Worm (Caenorhabditis elegans) whole organism, L4 larva: ENCODE results near the gene K07C5.3.
A peak's percentile ranks its signal among the peaks of the same experiment; 100 is the strongest.

Experiments used
- F37D6.2 ChIP-seq: sonication (generic microtip); optimal IDR thresholded peaks from 2 replicates; lab custom pipeline; 2016; ENCODE audit warnings: mild to moderate bottlenecking, missing genetic modification characterization, missing compliant biosample characterization
- F49E8.2 ChIP-seq: sonication (generic microtip); optimal IDR thresholded peaks from 2 replicates; lab custom pipeline; 2016; ENCODE audit warnings: missing compliant biosample characterization, mild to moderate bottlenecking, missing genetic modification characterization, borderline replicate concordance
- T26A8.4 ChIP-seq: fragments of 200-800 bp; sonication (Bioruptor generic); IDR thresholded peaks from 2 replicates; pipeline ENCODE4 v1.3.6; 2022; ENCODE audit warnings: missing genetic modification characterization, missing compliant biosample characterization
- Y5F2A.4 ChIP-seq: fragments of 200-800 bp; sonication (Bioruptor generic); optimal IDR thresholded peaks from 2 replicates; lab custom pipeline; 2018; ENCODE audit warnings: mild to moderate bottlenecking, missing genetic modification characterization, missing compliant biosample characterization
- Y75B8A.6 ChIP-seq: fragments of 200-800 bp; sonication (Bioruptor generic); IDR thresholded peaks from 2 replicates; pipeline ENCODE4 v1.3.6; 2022; ENCODE audit warnings: missing genetic modification reagents, missing genetic modification characterization, missing compliant biosample characterization
- ZK337.2 ChIP-seq: fragments of 200-800 bp; sonication (Bioruptor generic); IDR thresholded peaks from 2 replicates; pipeline ENCODE4 v1.3.6; 2022; ENCODE audit warnings: missing genetic modification reagents, missing genetic modification characterization, missing compliant biosample characterization
- aha-1 ChIP-seq: fragments of 150-350 bp; peaks from one replicate; lab custom pipeline; 2014; ENCODE audit warnings: missing biosample characterization, missing genetic modification characterization
- arid-1 ChIP-seq: fragments of 200-800 bp; sonication (Bioruptor generic); conservative IDR thresholded peaks from 2 replicates; pipeline ENCODE4 v1.3.6; 2022; ENCODE audit warnings: missing genetic modification reagents, missing genetic modification characterization, missing compliant biosample characterization
- ceh-20 ChIP-seq: fragments of 200-800 bp; sonication (Bioruptor generic); IDR thresholded peaks from 2 replicates; pipeline ENCODE4 v1.3.6; 2022; ENCODE audit warnings: missing genetic modification reagents, missing genetic modification characterization, missing compliant biosample characterization
- ceh-32 ChIP-seq: sonication (generic microtip); optimal IDR thresholded peaks from 2 replicates; lab custom pipeline; 2016; ENCODE audit warnings: mild to moderate bottlenecking, missing genetic modification characterization, missing compliant biosample characterization; ENCODE audit not compliant: poor library complexity
- ceh-44 ChIP-seq: fragments of 200-800 bp; sonication (Bioruptor generic); IDR thresholded peaks from 2 replicates; pipeline ENCODE4 v1.3.6; 2022; ENCODE audit warnings: missing genetic modification reagents, missing genetic modification characterization, missing compliant biosample characterization
- ceh-62 ChIP-seq: sonication (generic microtip); optimal IDR thresholded peaks from 2 replicates; lab custom pipeline; 2017; ENCODE audit warnings: missing biosample characterization, missing genetic modification characterization
- cey-2 ChIP-seq: sonication (generic microtip); optimal IDR thresholded peaks from 3 replicates; lab custom pipeline; 2017; ENCODE audit warnings: missing genetic modification characterization, mild to moderate bottlenecking, missing compliant biosample characterization, antibody characterized with exemption, borderline replicate concordance; ENCODE audit not compliant: insufficient read depth
- daf-12 ChIP-seq: fragments of 150-350 bp; optimal IDR thresholded peaks from 2 replicates; lab custom pipeline; 2014; ENCODE audit warnings: missing biosample characterization, missing genetic modification reagents, missing genetic modification characterization
- daf-19 ChIP-seq: fragments of 200-800 bp; sonication (Bioruptor generic); conservative IDR thresholded peaks from 2 replicates; pipeline ENCODE4 v1.3.6; 2022; ENCODE audit warnings: missing genetic modification characterization, missing compliant biosample characterization
- dmd-8 ChIP-seq: fragments of 200-800 bp; sonication (Bioruptor generic); IDR thresholded peaks from 2 replicates; pipeline ENCODE4 v1.3.6; 2022; ENCODE audit warnings: missing genetic modification characterization, missing compliant biosample characterization
- dmd-9 ChIP-seq: fragments of 200-800 bp; sonication (Bioruptor generic); IDR thresholded peaks from 2 replicates; pipeline ENCODE4 v1.3.6; 2022; ENCODE audit warnings: missing genetic modification reagents, missing genetic modification characterization, missing compliant biosample characterization
- fkh-10 ChIP-seq: fragments of 150-350 bp; optimal IDR thresholded peaks from 2 replicates; lab custom pipeline; 2014; ENCODE audit warnings: missing biosample characterization, missing genetic modification reagents, missing genetic modification characterization
- gei-8 ChIP-seq: fragments of 200-800 bp; sonication (Bioruptor generic); optimal IDR thresholded peaks from 2 replicates; lab custom pipeline; 2018; ENCODE audit warnings: mild to moderate bottlenecking, missing genetic modification characterization, missing compliant biosample characterization
- hlh-11 ChIP-seq: fragments of 200-800 bp; sonication (Bioruptor generic); optimal IDR thresholded peaks from 2 replicates; lab custom pipeline; 2018; ENCODE audit warnings: mild to moderate bottlenecking, missing genetic modification characterization, missing compliant biosample characterization
- jun-1 ChIP-seq: fragments of 150-350 bp; optimal IDR thresholded peaks from 2 replicates; lab custom pipeline; 2014; ENCODE audit warnings: missing biosample characterization, missing genetic modification reagents, missing genetic modification characterization
- lim-7 ChIP-seq: fragments of 200-800 bp; sonication (Bioruptor generic); IDR thresholded peaks from 2 replicates; pipeline ENCODE4 v1.3.6; 2022; ENCODE audit warnings: missing genetic modification characterization, missing compliant biosample characterization
- lin-1 ChIP-seq: fragments of 200-800 bp; sonication (Bioruptor generic); IDR thresholded peaks from 2 replicates; pipeline ENCODE4 v1.3.6; 2022; ENCODE audit warnings: missing genetic modification reagents, missing genetic modification characterization, missing compliant biosample characterization
- lin-29 ChIP-seq: fragments of 200-800 bp; sonication (Bioruptor generic); IDR thresholded peaks from 2 replicates; pipeline ENCODE4 v1.3.6; 2022; ENCODE audit warnings: missing genetic modification reagents, missing genetic modification characterization, missing compliant biosample characterization
- lir-3 ChIP-seq: sonication (generic microtip); optimal IDR thresholded peaks from 2 replicates; lab custom pipeline; 2016; ENCODE audit warnings: mild to moderate bottlenecking, missing genetic modification characterization, missing compliant biosample characterization
- madf-5 ChIP-seq, 2 experiments: fragments of 200-800 bp; sonication (Bioruptor generic); IDR thresholded peaks; 2 replicates each; pipeline ENCODE4 v1.3.6; 2022; ENCODE audit warnings: missing compliant biosample characterization in 2 of 2, missing genetic modification characterization in 2 of 2
- mdl-1 ChIP-seq, 2 experiments: fragments of 150-350 bp in 1 of 2; sonication (generic microtip) in 1 of 2; optimal IDR thresholded peaks; 2 replicates each; lab custom pipeline; 2014 to 2017; ENCODE audit warnings: missing biosample characterization in 2 of 2, missing genetic modification characterization in 2 of 2
- mdt-29 ChIP-seq: fragments of 200-800 bp; sonication (Bioruptor generic); IDR thresholded peaks from 2 replicates; pipeline ENCODE4 v1.3.6; 2022; ENCODE audit warnings: missing genetic modification reagents, missing genetic modification characterization, missing compliant biosample characterization
- mes-2 ChIP-seq: sonication (generic microtip); optimal IDR thresholded peaks from 2 replicates; lab custom pipeline; 2016; ENCODE audit warnings: missing genotype, mild to moderate bottlenecking, missing genetic modification characterization, missing compliant biosample characterization; ENCODE audit not compliant: poor library complexity, severe bottlenecking
- nhr-102 ChIP-seq: sonication (generic microtip); optimal IDR thresholded peaks from 2 replicates; lab custom pipeline; 2016; ENCODE audit warnings: mild to moderate bottlenecking, missing genetic modification characterization, moderate library complexity, missing compliant biosample characterization
- nhr-11 ChIP-seq: fragments of 150-350 bp; optimal IDR thresholded peaks from 2 replicates; lab custom pipeline; 2014; ENCODE audit warnings: missing biosample characterization, missing genetic modification characterization
- nhr-111 ChIP-seq: fragments of 200-800 bp; sonication (Bioruptor generic); optimal IDR thresholded peaks from 2 replicates; lab custom pipeline; 2018; ENCODE audit warnings: mild to moderate bottlenecking, missing genetic modification characterization, missing compliant biosample characterization
- nhr-28 ChIP-seq: fragments of 150-350 bp; optimal IDR thresholded peaks from 2 replicates; lab custom pipeline; 2014; ENCODE audit warnings: missing biosample characterization, missing genetic modification characterization
- nhr-48 ChIP-seq: sonication (generic microtip); optimal IDR thresholded peaks from 2 replicates; lab custom pipeline; 2016; ENCODE audit warnings: mild to moderate bottlenecking, missing genetic modification characterization, missing compliant biosample characterization
- nhr-6 ChIP-seq: fragments of 150-350 bp; optimal IDR thresholded peaks from 2 replicates; lab custom pipeline; 2014; ENCODE audit warnings: missing biosample characterization, missing genetic modification characterization
- nhr-76 ChIP-seq: fragments of 150-350 bp; optimal IDR thresholded peaks from 2 replicates; lab custom pipeline; 2014; ENCODE audit warnings: missing biosample characterization, missing genetic modification characterization
- nhr-77 ChIP-seq: fragments of 150-350 bp; optimal IDR thresholded peaks from 2 replicates; lab custom pipeline; 2014; ENCODE audit warnings: missing biosample characterization, missing genetic modification characterization
- pha-4 ChIP-seq, 2 experiments: fragments of 150-350 bp in 1 of 2; fragments of 200-800 bp in 1 of 2; sonication (Bioruptor generic) in 1 of 2; IDR thresholded peaks in 1 of 2; optimal IDR thresholded peaks in 1 of 2; 2 replicates each; pipeline versions ENCODE4 v1.3.6 to Lab custom; 2014 to 2022; ENCODE audit warnings: missing genetic modification characterization in 2 of 2, missing genetic modification reagents in 2 of 2, missing biosample characterization in 1 of 2, missing compliant biosample characterization in 1 of 2
- php-3 ChIP-seq: fragments of 200-800 bp; sonication (Bioruptor generic); IDR thresholded peaks from 2 replicates; pipeline ENCODE4 v1.3.6; 2022; ENCODE audit warnings: missing genetic modification reagents, missing genetic modification characterization, missing compliant biosample characterization
- spr-3 ChIP-seq: fragments of 200-800 bp; sonication (Bioruptor generic); optimal IDR thresholded peaks from 2 replicates; lab custom pipeline; 2018; ENCODE audit warnings: mild to moderate bottlenecking, missing genetic modification characterization, missing compliant biosample characterization
- unc-39 ChIP-seq: sonication (generic microtip); optimal IDR thresholded peaks from 2 replicates; lab custom pipeline; 2017; ENCODE audit warnings: missing biosample characterization, missing genetic modification characterization
- unc-62 ChIP-seq, 3 experiments: fragments of 150-350 bp in 1 of 3; sonication (generic microtip); optimal IDR thresholded peaks in 2 of 3; peaks in 1 of 3; 1 replicate in 1 of 3; 2 replicates in 2 of 3; lab custom pipeline; 2014 to 2017; ENCODE audit warnings: missing biosample characterization in 3 of 3, missing genetic modification characterization in 3 of 3, missing genetic modification reagents in 3 of 3, missing genotype in 1 of 3
- zfp-2 ChIP-seq: sonication (generic microtip); optimal IDR thresholded peaks from 2 replicates; lab custom pipeline; 2016; ENCODE audit warnings: mild to moderate bottlenecking, missing genetic modification characterization, missing compliant biosample characterization
- zip-11 ChIP-seq: fragments of 200-800 bp; sonication (Bioruptor generic); IDR thresholded peaks from 2 replicates; pipeline ENCODE4 v1.3.6; 2022; ENCODE audit warnings: missing genetic modification characterization, missing compliant biosample characterization
- ztf-11 ChIP-seq: fragments of 150-350 bp; optimal IDR thresholded peaks from 2 replicates; lab custom pipeline; 2014; ENCODE audit warnings: missing biosample characterization, missing genetic modification characterization

K07C5.3 gene

ce11 chrV:10323537-10323936, 19.3 kb upstream of the K07C5.3 start:
- TF ChIP-seq nhr-111 (GFP tag; lab: Kevin White, UChicago) (no peak), arid-1 (no peak), unc-62 (GFP tag; optimal IDR thresholded peaks at IDR 0.05 in 1 of 2; lab: Kevin White, UChicago) (peak in 1 of 2 experiments; percentile 97), unc-62 (tag; optimal IDR thresholded peaks at IDR 0.05; lab: Kevin White, UChicago) (no peak), dmd-9 (GFP tag; lab: Robert Waterston, UW) (no peak), spr-3 (no peak), daf-12 (tag; lab: Kevin White, UChicago) (no peak), lir-3 (tag; lab: Kevin White, UChicago) (no peak), nhr-77 (tag; lab: Kevin White, UChicago) (no peak)
- TF ChIP-seq, all 104 proteins: peak for 1

DNA sequence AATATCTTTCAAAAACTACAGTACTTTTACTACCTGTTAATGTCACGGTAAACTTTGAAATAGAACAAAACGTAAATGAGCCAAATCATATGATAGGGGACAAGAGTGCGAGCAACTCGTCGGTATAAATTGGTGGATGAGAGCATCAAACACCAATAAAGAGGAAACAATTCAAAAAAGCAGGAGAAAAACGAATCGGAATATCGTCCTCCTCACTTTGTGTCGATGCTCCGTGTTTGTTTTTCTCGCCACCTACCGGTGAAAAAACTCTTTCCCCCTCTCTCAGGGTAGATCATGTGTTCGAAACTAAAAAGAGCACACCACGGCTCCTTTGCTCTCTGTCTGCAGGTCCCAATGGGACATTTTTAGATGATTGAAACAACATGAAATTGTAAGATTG, 14.8 kb upstream of the K07C5.3 start:
- TF ChIP-seq ceh-32 (tag; lab: Kevin White, UChicago) = no peak
- 0 out of 2 replicates have a peak, but pooled peaks have one; percentile 34 for TF ChIP-seq ceh-20 (GFP tag; lab: Robert Waterston, UW)
- no peak for TF ChIP-seq pha-4 (GFP tag; IDR thresholded peaks at IDR 0.05; lab: Robert Waterston, UW)
- peak; percentile 63 for TF ChIP-seq pha-4 (tag; optimal IDR thresholded peaks at IDR 0.05; lab: Kevin White, UChicago)

DNA sequence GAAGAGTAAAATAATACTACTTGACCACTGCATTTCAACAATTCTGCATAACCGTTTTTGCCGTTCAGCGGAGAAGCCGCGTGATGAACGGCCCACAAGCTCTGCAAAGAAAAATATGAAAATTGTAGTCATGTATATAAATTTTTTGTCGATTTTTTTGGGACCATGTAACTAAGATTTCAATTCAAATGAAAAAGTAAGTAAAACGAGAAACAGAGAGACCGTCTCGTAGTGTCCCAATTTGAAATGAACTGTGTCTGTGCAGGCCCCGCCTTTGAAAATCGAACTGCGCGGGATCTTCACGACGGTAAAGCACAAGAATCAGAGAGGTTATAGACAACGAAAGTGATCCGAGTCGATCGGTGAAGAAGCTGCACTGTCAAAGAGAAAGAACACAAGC, 10.8 kb upstream of the K07C5.3 start, which contains the start of gene crm-1:
TSS of gene crm-1 (minus strand) at position 101 of the 400 bp plus-strand sequence.
- no peak for TF ChIP-seq F37D6.2 (tag; lab: Kevin White, UChicago)
- peak; percentile 19 for TF ChIP-seq aha-1 (tag; lab: Kevin White, UChicago)

DNA sequence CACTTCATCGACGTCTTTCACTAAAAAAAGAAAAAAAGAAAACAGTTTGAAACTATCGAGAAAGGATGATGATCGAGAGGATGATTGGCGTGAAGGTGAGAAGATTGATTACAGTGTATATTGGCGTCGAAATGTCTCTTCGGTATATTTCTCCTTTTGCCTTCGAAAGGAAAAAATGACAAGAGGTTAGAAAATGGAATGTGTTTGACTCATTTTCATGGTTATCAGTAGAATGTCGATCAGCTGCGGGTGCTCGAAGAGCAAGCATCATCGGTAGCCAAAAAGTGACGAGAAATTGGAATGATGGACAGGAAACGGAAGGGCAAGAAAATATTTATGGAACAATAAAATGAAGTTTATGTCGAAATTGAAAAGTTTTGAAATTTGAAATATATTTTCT, 9.0 kb upstream of the K07C5.3 start:
- TF ChIP-seq nhr-6 (no peak), mdl-1 (tag; optimal IDR thresholded peaks at IDR 0.05; lab: Kevin White, UChicago) (no peak), nhr-76 (tag; lab: Kevin White, UChicago) (no peak), Y75B8A.6 (GFP tag; lab: Robert Waterston, UW) (no peak), T26A8.4 (no peak), Y5F2A.4 (no peak), unc-39 (tag; lab: Kevin White, UChicago) (no peak), mes-2 (tag; lab: Kevin White, UChicago) (no peak), nhr-48 (tag; lab: Kevin White, UChicago) (peak; percentile 74), madf-5 (GFP tag; IDR thresholded peaks at IDR 0.05; lab: Robert Waterston, UW) (no peak), jun-1 (tag; lab: Kevin White, UChicago) (no peak), nhr-102 (tag; lab: Kevin White, UChicago) (no peak), daf-19 (GFP tag; lab: Robert Waterston, UW) (no peak), gei-8 (GFP tag; lab: Kevin White, UChicago) (no peak), ztf-11 (tag; lab: Kevin White, UChicago) (no peak), lim-7 (GFP tag; lab: Robert Waterston, UW) (no peak), F37D6.2 (tag; lab: Kevin White, UChicago) (no peak), lin-29 (no peak), zfp-2 (tag; lab: Kevin White, UChicago) (no peak), fkh-10 (no peak), aha-1 (tag; lab: Kevin White, UChicago) (no peak), zip-11 (GFP tag; lab: Robert Waterston, UW) (no peak), F49E8.2 (no peak), mdt-29 (no peak), lin-1 (no peak), php-3 (GFP tag; lab: Robert Waterston, UW) (no peak), nhr-11 (no peak), dmd-8 (no peak), ZK337.2 (GFP tag; lab: Robert Waterston, UW) (no peak), hlh-11 (tag; lab: Kevin White, UChicago) (peak; percentile 63), cey-2 (tag; lab: Kevin White, UChicago) (no peak), ceh-44 (GFP tag; lab: Robert Waterston, UW) (no peak), nhr-28 (tag; lab: Kevin White, UChicago) (peak; percentile 47), ceh-62 (no peak)
